Worm (Caenorhabditis elegans) whole organism, young adult: Measurements from ENCODE around the gene F47G9.4.

Source experiments
- C06A6.2 ChIP-seq: fragments of 200-800 bp; sonication (Bioruptor generic); conservative IDR thresholded peaks from 2 replicates; pipeline ENCODE4 v1.3.6; 2022; ENCODE audit warnings: missing genetic modification characterization, missing compliant biosample characterization
- F39B2.1 ChIP-seq: fragments of 200-800 bp; sonication (Bioruptor generic); IDR thresholded peaks from 2 replicates; pipeline ENCODE4 v1.3.6; 2022; ENCODE audit warnings: missing genetic modification reagents, missing genetic modification characterization, missing compliant biosample characterization
- F52B5.7 ChIP-seq: sonication (generic microtip); optimal IDR thresholded peaks from 2 replicates; lab custom pipeline; 2016; ENCODE audit warnings: mild to moderate bottlenecking, missing genetic modification characterization, missing compliant biosample characterization
- F55B11.4 ChIP-seq: sonication (generic microtip); optimal IDR thresholded peaks from 2 replicates; lab custom pipeline; 2016; ENCODE audit warnings: missing compliant biosample characterization, missing genetic modification characterization, borderline replicate concordance; ENCODE audit not compliant: insufficient read depth
- T07F8.4 ChIP-seq: sonication (generic microtip); optimal IDR thresholded peaks from 2 replicates; lab custom pipeline; 2016; ENCODE audit warnings: mild to moderate bottlenecking, missing genetic modification characterization, moderate library complexity, missing compliant biosample characterization
- Y53F4B.3 ChIP-seq: fragments of 200-800 bp; sonication (Bioruptor generic); IDR thresholded peaks from 2 replicates; pipeline ENCODE4 v1.3.6; 2022; ENCODE audit warnings: missing genetic modification reagents, missing genetic modification characterization, missing compliant biosample characterization
- Y53G8AR.9 ChIP-seq: fragments of 200-800 bp; sonication (Bioruptor generic); conservative IDR thresholded peaks from 2 replicates; pipeline ENCODE4 v1.3.6; 2022; ENCODE audit warnings: missing genetic modification reagents, missing genetic modification characterization, missing compliant biosample characterization
- Y67H2A.10 ChIP-seq: fragments of 200-800 bp; sonication (Bioruptor generic); conservative IDR thresholded peaks from 2 replicates; pipeline ENCODE4 v1.3.6; 2022; ENCODE audit warnings: missing genetic modification reagents, missing genetic modification characterization, missing compliant biosample characterization
- Y79H2A.3 ChIP-seq: fragments of 200-800 bp; sonication (Bioruptor generic); conservative IDR thresholded peaks from 2 replicates; pipeline ENCODE4 v1.3.6; 2022; ENCODE audit warnings: missing genetic modification reagents, missing genetic modification characterization, missing compliant biosample characterization
- Y95B8A.8 ChIP-seq: fragments of 200-800 bp; sonication (Bioruptor generic); IDR thresholded peaks from 2 replicates; pipeline ENCODE4 v1.3.6; 2022; ENCODE audit warnings: missing genetic modification reagents, missing genetic modification characterization, missing compliant biosample characterization
- ZK185.1 ChIP-seq: sonication (generic microtip); optimal IDR thresholded peaks from 2 replicates; lab custom pipeline; 2016; ENCODE audit warnings: mild to moderate bottlenecking, missing genetic modification characterization, missing compliant biosample characterization; ENCODE audit not compliant: poor library complexity, severe bottlenecking
- akir-1 ChIP-seq: fragments of 200-800 bp; sonication (Bioruptor generic); optimal IDR thresholded peaks from 2 replicates; lab custom pipeline; 2018; ENCODE audit warnings: mild to moderate bottlenecking, missing genetic modification characterization, moderate library complexity, missing compliant biosample characterization
- aptf-3 ChIP-seq: fragments of 200-800 bp; sonication (Bioruptor generic); IDR thresholded peaks from 2 replicates; pipeline ENCODE4 v1.3.6; 2022; ENCODE audit warnings: missing genetic modification characterization, missing compliant biosample characterization
- attf-5 ChIP-seq: fragments of 200-800 bp; sonication (Bioruptor generic); optimal IDR thresholded peaks from 2 replicates; lab custom pipeline; 2018; ENCODE audit warnings: mild to moderate bottlenecking, missing genetic modification characterization, missing compliant biosample characterization
- cebp-1 ChIP-seq, 2 experiments: fragments of 200-800 bp in 1 of 2; sonication (Bioruptor generic) in 1 of 2; sonication (generic microtip) in 1 of 2; IDR thresholded peaks in 1 of 2; optimal IDR thresholded peaks in 1 of 2; 2 replicates each; pipeline versions ENCODE4 v1.3.6 to Lab custom; 2017 to 2022; ENCODE audit warnings: missing compliant biosample characterization in 2 of 2, missing genetic modification characterization in 2 of 2, mild to moderate bottlenecking in 1 of 2, missing genetic modification reagents in 1 of 2, moderate library complexity in 1 of 2
- die-1 ChIP-seq: sonication (generic microtip); optimal IDR thresholded peaks from 2 replicates; lab custom pipeline; 2016; ENCODE audit warnings: missing genotype, mild to moderate bottlenecking, missing genetic modification characterization, missing compliant biosample characterization
- dox-1 ChIP-seq: fragments of 200-800 bp; sonication (Bioruptor generic); IDR thresholded peaks from 2 replicates; pipeline ENCODE4 v1.3.6; 2022; ENCODE audit warnings: missing genetic modification reagents, missing genetic modification characterization, missing compliant biosample characterization
- dpl-1 ChIP-seq: fragments of 150-350 bp; optimal IDR thresholded peaks from 2 replicates; lab custom pipeline; 2014; ENCODE audit warnings: missing biosample characterization, missing genetic modification reagents, missing genetic modification characterization
- egl-18 ChIP-seq: fragments of 200-800 bp; sonication (Bioruptor generic); IDR thresholded peaks from 2 replicates; pipeline ENCODE4 v1.3.6; 2022; ENCODE audit warnings: missing genetic modification reagents, missing genetic modification characterization, missing compliant biosample characterization
- ets-4 ChIP-seq: fragments of 200-800 bp; sonication (Bioruptor generic); optimal IDR thresholded peaks from 2 replicates; lab custom pipeline; 2018; ENCODE audit warnings: mild to moderate bottlenecking, missing genetic modification characterization, missing compliant biosample characterization
- gei-17 ChIP-seq: fragments of 200-800 bp; sonication (Bioruptor generic); optimal IDR thresholded peaks from 2 replicates; lab custom pipeline; 2018; ENCODE audit warnings: mild to moderate bottlenecking, missing genetic modification characterization, missing compliant biosample characterization
- hlh-26 ChIP-seq: fragments of 200-800 bp; sonication (Bioruptor generic); conservative IDR thresholded peaks from 2 replicates; pipeline ENCODE4 v1.3.6; 2022; ENCODE audit warnings: missing genetic modification reagents, missing genetic modification characterization, missing compliant biosample characterization
- hrde-1 ChIP-seq: sonication (generic microtip); optimal IDR thresholded peaks from 2 replicates; lab custom pipeline; 2016; ENCODE audit warnings: missing genetic modification characterization, mild to moderate bottlenecking, missing compliant biosample characterization, moderate library complexity, missing genotype, missing genetic modification reagents, borderline replicate concordance
- lag-1 ChIP-seq: fragments of 200-800 bp; sonication (Bioruptor generic); IDR thresholded peaks from 2 replicates; pipeline ENCODE4 v1.3.6; 2022; ENCODE audit warnings: missing genetic modification reagents, missing genetic modification characterization, missing compliant biosample characterization
- let-607 ChIP-seq, 2 experiments: fragments of 200-800 bp in 1 of 2; sonication (Bioruptor generic) in 1 of 2; sonication (generic microtip) in 1 of 2; optimal IDR thresholded peaks; 2 replicates each; lab custom pipeline; 2016 to 2018; ENCODE audit warnings: mild to moderate bottlenecking in 2 of 2, missing compliant biosample characterization in 2 of 2, missing genetic modification characterization in 2 of 2, moderate library complexity in 2 of 2, missing genotype in 1 of 2
- lin-54 ChIP-seq: fragments of 200-800 bp; sonication (Bioruptor generic); optimal IDR thresholded peaks from 2 replicates; lab custom pipeline; 2018; ENCODE audit warnings: mild to moderate bottlenecking, missing genetic modification characterization, missing compliant biosample characterization
- lsl-1 ChIP-seq: fragments of 200-800 bp; sonication (Bioruptor generic); optimal IDR thresholded peaks from 2 replicates; lab custom pipeline; 2018; ENCODE audit warnings: mild to moderate bottlenecking, missing genetic modification characterization, moderate library complexity, missing compliant biosample characterization
- madf-6 ChIP-seq: fragments of 200-800 bp; sonication (Bioruptor generic); IDR thresholded peaks from 2 replicates; pipeline ENCODE4 v1.3.6; 2022; ENCODE audit warnings: missing genetic modification reagents, missing genetic modification characterization, missing compliant biosample characterization
- madf-8 ChIP-seq: fragments of 200-800 bp; sonication (Bioruptor generic); conservative IDR thresholded peaks from 2 replicates; pipeline ENCODE4 v1.3.6; 2022; ENCODE audit warnings: missing genetic modification reagents, missing genetic modification characterization, missing compliant biosample characterization
- mcd-1 ChIP-seq: fragments of 200-800 bp; sonication (Bioruptor generic); IDR thresholded peaks from 2 replicates; pipeline ENCODE4 v1.3.6; 2022; ENCODE audit warnings: missing genetic modification reagents, missing genetic modification characterization, missing compliant biosample characterization
- mes-4 ChIP-seq: sonication (generic microtip); optimal IDR thresholded peaks from 2 replicates; lab custom pipeline; 2016; ENCODE audit warnings: missing genotype, missing genetic modification characterization, missing compliant biosample characterization
- pbrm-1 ChIP-seq: fragments of 200-800 bp; sonication (Bioruptor generic); IDR thresholded peaks from 2 replicates; pipeline ENCODE4 v1.3.6; 2022; ENCODE audit warnings: missing genetic modification reagents, missing genetic modification characterization, missing compliant biosample characterization
- rec-8 ChIP-seq, 2 experiments: sonication (generic microtip); optimal IDR thresholded peaks; 2 replicates each; lab custom pipeline; 2016; ENCODE audit warnings: mild to moderate bottlenecking in 2 of 2, missing genetic modification characterization in 2 of 2, missing genetic modification reagents in 2 of 2, missing genotype in 2 of 2, missing biosample characterization in 1 of 2, missing compliant biosample characterization in 1 of 2, moderate library complexity in 1 of 2
- repo-1 ChIP-seq: sonication (generic microtip); optimal IDR thresholded peaks from 2 replicates; lab custom pipeline; 2017; ENCODE audit warnings: mild to moderate bottlenecking, missing genetic modification characterization, missing compliant biosample characterization
- rpc-1 ChIP-seq, 2 experiments: fragments of 150-350 bp in 1 of 2; sonication (generic microtip) in 1 of 2; optimal IDR thresholded peaks; 2 replicates each; lab custom pipeline; 2014 to 2018; ENCODE audit warnings: missing biosample characterization in 1 of 2, missing genetic modification characterization in 1 of 2, missing genetic modification reagents in 1 of 2, missing genotype in 1 of 2
- sea-2 ChIP-seq: fragments of 200-800 bp; sonication (Bioruptor generic); IDR thresholded peaks from 2 replicates; pipeline ENCODE4 v1.3.6; 2022; ENCODE audit warnings: missing genetic modification characterization, missing compliant biosample characterization
- snpc-1.1 ChIP-seq: sonication (generic microtip); optimal IDR thresholded peaks from 2 replicates; lab custom pipeline; 2017; ENCODE audit warnings: missing genetic modification characterization, mild to moderate bottlenecking, missing compliant biosample characterization, antibody characterized with exemption, moderate library complexity, missing genotype, missing genetic modification reagents; ENCODE audit not compliant: insufficient read depth
- tbp1 ChIP-seq: fragments of 200-800 bp; sonication (Bioruptor generic); optimal IDR thresholded peaks from 2 replicates; lab custom pipeline; 2018; ENCODE audit warnings: mild to moderate bottlenecking, missing genetic modification characterization, missing compliant biosample characterization
- tbx-9 ChIP-seq: sonication (generic microtip); optimal IDR thresholded peaks from 2 replicates; lab custom pipeline; 2016; ENCODE audit warnings: borderline replicate concordance, missing genetic modification characterization, inconsistent platforms, missing compliant biosample characterization
- zfh-2 ChIP-seq: fragments of 200-800 bp; sonication (Bioruptor generic); conservative IDR thresholded peaks from 2 replicates; pipeline ENCODE4 v1.3.6; 2022; ENCODE audit warnings: missing genetic modification reagents, missing genetic modification characterization, missing compliant biosample characterization
- ztf-28 ChIP-seq: fragments of 200-800 bp; sonication (Bioruptor generic); IDR thresholded peaks from 2 replicates; pipeline ENCODE4 v1.3.6; 2022; ENCODE audit warnings: missing genetic modification reagents, missing genetic modification characterization, missing compliant biosample characterization

The F47G9.4 gene

DNA sequence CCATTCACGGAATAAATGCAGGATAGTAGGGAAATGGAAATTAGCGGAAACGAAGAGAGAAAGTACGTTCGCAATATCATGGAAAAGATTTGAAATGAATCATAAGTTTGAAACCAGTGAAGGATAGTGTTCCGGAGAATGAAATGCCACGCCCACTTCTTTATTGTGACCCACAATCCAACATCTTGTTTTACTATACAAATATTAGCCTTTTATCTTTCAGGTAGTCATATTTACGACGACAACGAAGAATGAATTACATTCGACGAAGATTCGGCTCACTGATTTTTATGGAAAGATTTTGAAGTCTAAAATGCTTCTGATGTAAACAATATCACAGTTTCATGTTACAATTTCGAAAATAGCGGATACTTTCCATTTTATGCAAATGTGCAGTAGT is 4.8 kb downstream of the F47G9.4 start, which contains the start of gene cutl-18:
TSS of gene cutl-18 (minus strand) at position 101 of the 400 bp plus-strand sequence.
- TF ChIP-seq sea-2 (no peak), cebp-1 (GFP tag; IDR thresholded peaks at IDR 0.05; lab: Robert Waterston, UW) (no peak), cebp-1 (tag; optimal IDR thresholded peaks at IDR 0.05; lab: Kevin White, UChicago) (no peak), C06A6.2 (GFP tag; lab: Robert Waterston, UW) (no peak), Y67H2A.10 (GFP tag; lab: Robert Waterston, UW) (no peak), hlh-26 (GFP tag; lab: Robert Waterston, UW) (no peak), mes-4 (tag; lab: Kevin White, UChicago) (no peak), pbrm-1 (GFP tag; lab: Robert Waterston, UW) (no peak), let-607 (tag; optimal IDR thresholded peaks at IDR 0.05; lab: Kevin White, UChicago) (no peak), lsl-1 (no peak), tbp1 (GFP tag; lab: Kevin White, UChicago) (no peak)

DNA sequence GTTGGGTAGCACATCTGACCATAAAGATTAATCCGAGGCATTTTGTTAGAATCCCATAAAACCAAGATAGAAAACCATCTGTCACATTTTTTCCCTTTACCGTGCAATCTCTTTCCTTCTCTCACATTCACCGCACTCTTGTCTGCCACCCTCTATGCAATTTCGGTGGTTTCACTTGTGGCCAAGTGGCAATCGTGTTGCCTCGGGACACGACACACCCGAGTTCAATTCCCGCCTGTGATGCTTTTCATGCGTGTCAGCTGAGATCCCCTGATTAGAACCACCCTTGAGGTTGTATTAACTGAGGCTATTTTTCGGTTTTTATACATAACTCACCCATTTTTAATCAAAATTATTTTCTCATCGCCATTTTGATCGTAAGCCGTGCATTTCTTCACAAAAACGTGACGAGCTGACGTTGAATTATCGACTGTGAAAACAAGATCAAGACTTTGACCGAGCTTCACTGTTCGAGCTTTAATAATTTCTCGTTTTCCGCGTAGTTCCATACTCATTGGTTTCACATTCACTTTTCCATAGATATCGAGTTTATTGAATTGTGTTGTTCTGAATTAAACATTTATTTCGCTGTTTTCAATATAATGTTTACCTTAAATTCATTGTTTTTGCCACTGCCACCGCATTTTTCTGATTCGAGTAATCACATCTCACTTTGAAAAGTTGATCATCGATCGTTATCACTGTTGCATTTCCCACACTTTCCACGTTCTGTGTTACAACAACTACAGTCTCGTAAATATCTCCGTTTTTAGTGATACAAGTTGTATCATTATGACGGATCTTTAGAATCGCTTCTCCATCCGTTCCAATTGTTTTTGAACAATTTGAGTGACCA is 7.4 kb downstream of the F47G9.4 start:
- TF ChIP-seq attf-5 (GFP tag; lab: Kevin White, UChicago) (peak; percentile 96), zfh-2 (GFP tag; lab: Robert Waterston, UW) (peak; percentile 96), tbx-9 (tag; lab: Kevin White, UChicago) (peak; percentile 98), lsl-1 (peak; percentile 74), die-1 (tag; lab: Kevin White, UChicago) (peak; percentile 98), ets-4 (GFP tag; lab: Kevin White, UChicago) (peak; percentile 99), mcd-1 (peak; percentile 86), snpc-1.1 (peak; percentile 87), Y53G8AR.9 (GFP tag; lab: Robert Waterston, UW) (peak; percentile 96), Y53F4B.3 (GFP tag; lab: Robert Waterston, UW) (peak; percentile 84), C06A6.2 (GFP tag; lab: Robert Waterston, UW) (peak; percentile 82), ZK185.1 (tag; lab: Kevin White, UChicago) (peak; percentile 94), lin-54 (GFP tag; lab: Kevin White, UChicago) (peak; percentile 89), F52B5.7 (tag; lab: Kevin White, UChicago) (peak; percentile 100), ztf-28 (GFP tag; lab: Robert Waterston, UW) (peak; percentile 95), hrde-1 (peak; percentile 94), F39B2.1 (GFP tag; lab: Robert Waterston, UW) (peak; percentile 29; the same call in 1 of the 2 replicates), egl-18 (GFP tag; lab: Robert Waterston, UW) (peak; percentile 92), lag-1 (GFP tag; lab: Robert Waterston, UW) (0 out of 2 replicates have a peak, but pooled peaks have one; percentile 71), madf-6 (GFP tag; lab: Robert Waterston, UW) (peak; percentile 90), dpl-1 (peak; percentile 61), Y95B8A.8 (peak; percentile 94), repo-1 (tag; lab: Kevin White, UChicago) (peak; percentile 97), sea-2 (peak; percentile 94), Y79H2A.3 (peak; percentile 93), rpc-1 (optimal IDR thresholded peaks at IDR 0.05; lab: Kevin White, UChicago) (peak; percentile 99), rpc-1 (tag; optimal IDR thresholded peaks at IDR 0.05; lab: Kevin White, UChicago) (peak; percentile 99), T07F8.4 (tag; lab: Kevin White, UChicago) (peak; percentile 96), madf-8 (GFP tag; lab: Robert Waterston, UW) (peak; percentile 65), akir-1 (GFP tag; lab: Kevin White, UChicago) (peak; percentile 86), aptf-3 (GFP tag; lab: Robert Waterston, UW) (peak; percentile 97), F55B11.4 (tag; lab: Kevin White, UChicago) (peak; percentile 25), dox-1 (GFP tag; lab: Robert Waterston, UW) (peak; percentile 98), mes-4 (tag; lab: Kevin White, UChicago) (peak; percentile 95), gei-17 (GFP tag; lab: Kevin White, UChicago) (peak; percentile 87), rec-8 (tag; optimal IDR thresholded peaks at IDR 0.05; lab: Kevin White, UChicago) (peak; percentile 94 to 98)
